Fruit fly (Drosophila melanogaster) whole organism, prepupa: ENCODE results near the gene Gcn5.

Source experiments
- CG10669 ChIP-seq: fragments of 200-800 bp; sonication (Bioruptor generic); optimal IDR thresholded peaks from 3 replicates; lab custom pipeline; 2018; ENCODE audit warnings: missing biosample characterization, mild to moderate bottlenecking, missing genetic modification characterization, moderate library complexity
- Hr38 ChIP-seq: sonication (Bioruptor generic); optimal IDR thresholded peaks from 2 replicates; lab custom pipeline; 2016; ENCODE audit warnings: missing biosample characterization, missing genetic modification characterization
- Met ChIP-seq: fragments of 200-800 bp; sonication (Bioruptor generic); optimal IDR thresholded peaks from 3 replicates; lab custom pipeline; 2016; ENCODE audit warnings: missing biosample characterization, missing genetic modification characterization
- pdm3 ChIP-seq: fragments of 200-800 bp; sonication (Bioruptor generic); optimal IDR thresholded peaks from 3 replicates; lab custom pipeline; 2016; ENCODE audit warnings: missing biosample characterization, missing genetic modification characterization
- ss ChIP-seq, 2 experiments: fragments of 200-800 bp; sonication (Bioruptor generic); optimal IDR thresholded peaks; 2 replicates in 1 of 2; 3 replicates in 1 of 2; lab custom pipeline; 2017 to 2018; ENCODE audit warnings: mild to moderate bottlenecking in 2 of 2, missing biosample characterization in 2 of 2, missing genetic modification characterization in 2 of 2, moderate library complexity in 1 of 2
- topi ChIP-seq: fragments of 200-800 bp; sonication (Bioruptor generic); optimal IDR thresholded peaks from 3 replicates; lab custom pipeline; 2016; ENCODE audit warnings: missing biosample characterization, missing genetic modification characterization

dm6 chr3L:12484464-12484863 lies 39.4 kb downstream of the Gcn5 start:
- TF ChIP-seq ss (GFP tag; optimal IDR thresholded peaks at IDR 0.05; lab: Kevin White, UChicago) (no peak), pdm3 (GFP tag; lab: Kevin White, UChicago) (no peak), Hr38 (GFP tag; lab: Kevin White, UChicago) (no peak), CG10669 (GFP tag; lab: Kevin White, UChicago) (no peak), Met (no peak), topi (no peak)
